Worm (Caenorhabditis elegans) whole organism, L4 larva: ENCODE measurements around the gene rps-21.

ENCODE experiments used
- F26F4.8 ChIP-seq: fragments of 200-800 bp; sonication (Bioruptor generic); conservative IDR thresholded peaks from 2 replicates; pipeline ENCODE4 v1.3.6; 2022; ENCODE audit warnings: missing genetic modification characterization, missing compliant biosample characterization
- T26A8.4 ChIP-seq: fragments of 200-800 bp; sonication (Bioruptor generic); IDR thresholded peaks from 2 replicates; pipeline ENCODE4 v1.3.6; 2022; ENCODE audit warnings: missing genetic modification characterization, missing compliant biosample characterization
- ZK546.5 ChIP-seq, 2 experiments: sonication (generic microtip); optimal IDR thresholded peaks; 2 replicates each; lab custom pipeline; 2017; ENCODE audit warnings: missing biosample characterization in 2 of 2, missing genetic modification characterization in 2 of 2
- aha-1 ChIP-seq: fragments of 150-350 bp; peaks from one replicate; lab custom pipeline; 2014; ENCODE audit warnings: missing biosample characterization, missing genetic modification characterization
- ama-1 ChIP-seq: fragments of 150-350 bp; optimal IDR thresholded peaks from 2 replicates; lab custom pipeline; 2014; ENCODE audit warnings: inconsistent platforms, mixed read lengths
- ceh-20 ChIP-seq: fragments of 200-800 bp; sonication (Bioruptor generic); IDR thresholded peaks from 2 replicates; pipeline ENCODE4 v1.3.6; 2022; ENCODE audit warnings: missing genetic modification reagents, missing genetic modification characterization, missing compliant biosample characterization
- ces-1 ChIP-seq: fragments of 150-350 bp; sonication (generic microtip); optimal IDR thresholded peaks from 4 replicates; lab custom pipeline; 2014; ENCODE audit warnings: missing biosample characterization, missing genetic modification reagents, missing genetic modification characterization
- cey-2 ChIP-seq: sonication (generic microtip); optimal IDR thresholded peaks from 3 replicates; lab custom pipeline; 2017; ENCODE audit warnings: missing genetic modification characterization, mild to moderate bottlenecking, missing compliant biosample characterization, antibody characterized with exemption, borderline replicate concordance; ENCODE audit not compliant: insufficient read depth
- daf-16 ChIP-seq, 3 experiments: sonication (generic microtip); optimal IDR thresholded peaks; 2 replicates each; lab custom pipeline; 2016 to 2017; ENCODE audit warnings: missing genetic modification characterization in 3 of 3, missing genetic modification reagents in 3 of 3, mild to moderate bottlenecking in 2 of 3, missing compliant biosample characterization in 2 of 3, missing biosample characterization in 1 of 3, moderate library complexity in 1 of 3
- daf-8 ChIP-seq: fragments of 200-800 bp; sonication (Bioruptor generic); IDR thresholded peaks from 2 replicates; pipeline ENCODE4 v1.3.6; 2022; ENCODE audit warnings: missing genetic modification characterization, missing compliant biosample characterization
- dpl-1 ChIP-seq: fragments of 150-350 bp; optimal IDR thresholded peaks from 2 replicates; lab custom pipeline; 2014; ENCODE audit warnings: missing biosample characterization, missing genetic modification reagents, missing genetic modification characterization
- egl-43 ChIP-seq: fragments of 200-800 bp; sonication (Bioruptor generic); IDR thresholded peaks from 2 replicates; pipeline ENCODE4 v1.3.6; 2022; ENCODE audit warnings: missing genetic modification reagents, missing genetic modification characterization, missing compliant biosample characterization
- fkh-10 ChIP-seq: fragments of 150-350 bp; optimal IDR thresholded peaks from 2 replicates; lab custom pipeline; 2014; ENCODE audit warnings: missing biosample characterization, missing genetic modification reagents, missing genetic modification characterization
- fos-1 ChIP-seq: fragments of 150-350 bp; optimal IDR thresholded peaks from 2 replicates; lab custom pipeline; 2014; ENCODE audit warnings: missing biosample characterization, missing genetic modification characterization
- hlh-11 ChIP-seq: fragments of 200-800 bp; sonication (Bioruptor generic); optimal IDR thresholded peaks from 2 replicates; lab custom pipeline; 2018; ENCODE audit warnings: mild to moderate bottlenecking, missing genetic modification characterization, missing compliant biosample characterization
- hlh-30 ChIP-seq: sonication (generic microtip); optimal IDR thresholded peaks from 2 replicates; lab custom pipeline; 2017; ENCODE audit warnings: antibody characterized with exemption, mild to moderate bottlenecking, missing genetic modification characterization, missing compliant biosample characterization; ENCODE audit not compliant: insufficient read depth
- jun-1 ChIP-seq: fragments of 150-350 bp; optimal IDR thresholded peaks from 2 replicates; lab custom pipeline; 2014; ENCODE audit warnings: missing biosample characterization, missing genetic modification reagents, missing genetic modification characterization
- lin-1 ChIP-seq: fragments of 200-800 bp; sonication (Bioruptor generic); IDR thresholded peaks from 2 replicates; pipeline ENCODE4 v1.3.6; 2022; ENCODE audit warnings: missing genetic modification reagents, missing genetic modification characterization, missing compliant biosample characterization
- lin-13 ChIP-seq: fragments of 150-350 bp; optimal IDR thresholded peaks from 2 replicates; lab custom pipeline; 2014; ENCODE audit warnings: missing biosample characterization, missing genetic modification reagents, missing genetic modification characterization
- lsy-2 ChIP-seq, 2 experiments: fragments of 150-350 bp in 1 of 2; sonication (generic microtip) in 1 of 2; optimal IDR thresholded peaks; 2 replicates each; lab custom pipeline; 2014 to 2017; ENCODE audit warnings: missing biosample characterization in 2 of 2, missing genetic modification characterization in 2 of 2
- madf-5 ChIP-seq, 2 experiments: fragments of 200-800 bp; sonication (Bioruptor generic); IDR thresholded peaks; 2 replicates each; pipeline ENCODE4 v1.3.6; 2022; ENCODE audit warnings: missing compliant biosample characterization in 2 of 2, missing genetic modification characterization in 2 of 2
- mdl-1 ChIP-seq, 2 experiments: fragments of 150-350 bp in 1 of 2; sonication (generic microtip) in 1 of 2; optimal IDR thresholded peaks; 2 replicates each; lab custom pipeline; 2014 to 2017; ENCODE audit warnings: missing biosample characterization in 2 of 2, missing genetic modification characterization in 2 of 2
- nhr-11 ChIP-seq: fragments of 150-350 bp; optimal IDR thresholded peaks from 2 replicates; lab custom pipeline; 2014; ENCODE audit warnings: missing biosample characterization, missing genetic modification characterization
- nhr-25 ChIP-seq: sonication (generic microtip); optimal IDR thresholded peaks from 2 replicates; lab custom pipeline; 2017; ENCODE audit warnings: missing genetic modification characterization, mild to moderate bottlenecking, missing compliant biosample characterization, antibody characterized with exemption, moderate library complexity, borderline replicate concordance; ENCODE audit not compliant: insufficient read depth
- nhr-28 ChIP-seq: fragments of 150-350 bp; optimal IDR thresholded peaks from 2 replicates; lab custom pipeline; 2014; ENCODE audit warnings: missing biosample characterization, missing genetic modification characterization
- rbr-2 ChIP-seq: sonication (generic microtip); optimal IDR thresholded peaks from 2 replicates; lab custom pipeline; 2016; ENCODE audit warnings: missing genotype, missing genetic modification characterization, missing compliant biosample characterization
- saeg-2 ChIP-seq: fragments of 200-800 bp; sonication (Bioruptor generic); IDR thresholded peaks from 2 replicates; pipeline ENCODE4 v1.3.6; 2022; ENCODE audit warnings: missing genetic modification reagents, missing genetic modification characterization, missing compliant biosample characterization
- tra-1 ChIP-seq: fragments of 200-800 bp; sonication (Bioruptor generic); IDR thresholded peaks from 2 replicates; pipeline ENCODE4 v1.3.6; 2022; ENCODE audit warnings: missing genetic modification reagents, missing genetic modification characterization, missing compliant biosample characterization
- unc-62 ChIP-seq, 3 experiments: fragments of 150-350 bp in 1 of 3; sonication (generic microtip); optimal IDR thresholded peaks in 2 of 3; peaks in 1 of 3; 1 replicate in 1 of 3; 2 replicates in 2 of 3; lab custom pipeline; 2014 to 2017; ENCODE audit warnings: missing biosample characterization in 3 of 3, missing genetic modification characterization in 3 of 3, missing genetic modification reagents in 3 of 3, missing genotype in 1 of 3
- vab-7 ChIP-seq: fragments of 200-800 bp; sonication (Bioruptor generic); IDR thresholded peaks from 2 replicates; pipeline ENCODE4 v1.3.6; 2022; ENCODE audit warnings: missing genetic modification reagents, missing genetic modification characterization, missing compliant biosample characterization
- zfp-3 ChIP-seq: fragments of 200-800 bp; sonication (Bioruptor generic); conservative IDR thresholded peaks from 2 replicates; pipeline ENCODE4 v1.3.6; 2022; ENCODE audit warnings: missing genetic modification reagents, missing genetic modification characterization, missing compliant biosample characterization
- zip-2 ChIP-seq: fragments of 150-350 bp; optimal IDR thresholded peaks from 2 replicates; lab custom pipeline; 2014; ENCODE audit warnings: missing biosample characterization, missing genetic modification characterization
- ztf-7 ChIP-seq: fragments of 150-350 bp; optimal IDR thresholded peaks from 2 replicates; lab custom pipeline; 2014; ENCODE audit warnings: missing biosample characterization, missing genetic modification characterization

Gene rps-21

DNA sequence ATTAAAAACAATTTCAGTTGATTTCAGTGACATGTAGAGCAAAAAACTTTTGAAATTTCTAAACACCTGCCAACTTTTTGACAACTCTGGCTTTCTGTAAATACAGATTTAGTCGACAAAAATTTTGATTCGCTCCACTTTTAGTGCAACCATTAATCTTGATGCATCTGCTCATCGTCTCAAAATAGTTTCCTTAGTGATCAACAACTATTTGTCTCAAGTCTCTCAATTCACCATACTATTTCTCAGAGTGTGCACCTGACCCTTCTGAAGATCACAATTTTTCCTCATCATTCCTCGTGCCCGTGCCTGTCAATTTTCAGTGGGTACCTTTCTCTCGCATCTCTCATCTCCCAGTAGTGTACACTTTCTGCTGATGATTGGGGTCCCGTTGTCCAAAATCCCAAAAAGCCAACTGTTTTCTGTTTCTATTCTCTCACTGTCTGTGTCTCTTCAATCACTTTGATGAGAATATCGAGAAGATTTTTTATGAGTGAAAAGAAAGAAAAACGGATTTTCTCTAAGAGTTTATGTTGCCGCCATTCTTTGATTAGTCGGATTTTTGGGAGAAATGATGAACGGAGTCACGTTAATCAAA, 27.6 kb upstream of the rps-21 start:
- peak; percentile 68 for TF ChIP-seq hlh-11 (tag; lab: Kevin White, UChicago)
- peak; percentile 82 for TF ChIP-seq nhr-11 (tag; lab: Kevin White, UChicago)
- TF ChIP-seq nhr-28 (tag; lab: Kevin White, UChicago) = peak; percentile 5
- TF ChIP-seq T26A8.4 (GFP tag; lab: Robert Waterston, UW) = no peak
- TF ChIP-seq hlh-30 (tag; lab: Kevin White, UChicago) = peak; percentile 68
- no peak for TF ChIP-seq madf-5 (GFP tag; IDR thresholded peaks at IDR 0.05; lab: Robert Waterston, UW)
- TF ChIP-seq unc-62 (GFP tag; optimal IDR thresholded peaks at IDR 0.05 in 1 of 2; lab: Kevin White, UChicago) = peak in 1 of 2 experiments; percentile 68
- no peak for TF ChIP-seq unc-62 (tag; optimal IDR thresholded peaks at IDR 0.05; lab: Kevin White, UChicago)
- TF ChIP-seq F26F4.8 (GFP tag; lab: Robert Waterston, UW) = no peak
- TF ChIP-seq mdl-1 (tag; optimal IDR thresholded peaks at IDR 0.05; lab: Kevin White, UChicago) = peak in 1 of 2 experiments; percentile 0
- TF ChIP-seq ceh-20 (GFP tag; lab: Robert Waterston, UW) = 0 out of 2 replicates have a peak, but pooled peaks have one; percentile 48
- peak; percentile 84 for TF ChIP-seq aha-1 (tag; lab: Kevin White, UChicago)
- TF ChIP-seq ama-1 (lab: Kevin White, UChicago) = no peak
- peak in 1 of 2 experiments; percentile 95 for TF ChIP-seq daf-16 (GFP tag; optimal IDR thresholded peaks at IDR 0.05; lab: Kevin White, UChicago)
- TF ChIP-seq daf-16 (tag; optimal IDR thresholded peaks at IDR 0.05; lab: Kevin White, UChicago) = no peak
- TF ChIP-seq lsy-2 (tag; optimal IDR thresholded peaks at IDR 0.05; lab: Kevin White, UChicago) = peak in 1 of 2 experiments; percentile 18
- TF ChIP-seq saeg-2 (GFP tag; lab: Robert Waterston, UW) = no peak
- TF ChIP-seq lin-1 (GFP tag; lab: Robert Waterston, UW) = no peak
- TF ChIP-seq fkh-10 (GFP tag; lab: Kevin White, UChicago) = no peak
- TF ChIP-seq, all 104 proteins: peak for 10

DNA sequence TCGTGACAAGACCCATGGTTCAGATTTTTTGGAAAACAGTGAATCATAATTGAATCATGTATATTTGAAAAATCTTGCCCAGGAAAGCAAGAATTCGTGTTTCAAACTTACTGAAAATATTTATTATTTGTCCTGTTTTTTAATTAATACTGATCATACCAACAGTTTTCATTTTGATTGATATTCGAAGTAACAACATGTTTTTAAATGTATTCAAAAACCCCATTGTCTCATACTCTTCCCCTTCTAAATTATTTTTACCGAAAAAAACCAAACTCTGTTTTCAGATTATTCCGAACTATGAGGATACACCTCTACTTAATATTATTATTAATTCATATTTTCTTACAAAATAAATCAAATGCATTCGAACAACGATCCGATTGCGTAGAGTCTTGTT, 26.8 kb upstream of the rps-21 start, which contains the start of gene R151.1:
Gene R151.1, plus strand, starts transcription at position 301 of the 400 bp plus-strand sequence.
- TF ChIP-seq jun-1 (tag; lab: Kevin White, UChicago) (no peak), dpl-1 (GFP tag; lab: Kevin White, UChicago) (no peak), tra-1 (no peak), rbr-2 (tag; lab: Kevin White, UChicago) (no peak), ztf-7 (no peak), zfp-3 (GFP tag; lab: Robert Waterston, UW) (no peak), fos-1 (tag; lab: Kevin White, UChicago) (no peak), lin-13 (GFP tag; lab: Kevin White, UChicago) (no peak), ces-1 (GFP tag; lab: Kevin White, UChicago) (no peak), cey-2 (no peak), nhr-25 (tag; lab: Kevin White, UChicago) (no peak), daf-8 (GFP tag; lab: Robert Waterston, UW) (no peak), vab-7 (GFP tag; lab: Robert Waterston, UW) (no peak), zip-2 (tag; lab: Kevin White, UChicago) (no peak), ama-1 (lab: Kevin White, UChicago) (no peak), hlh-30 (tag; lab: Kevin White, UChicago) (no peak)

DNA sequence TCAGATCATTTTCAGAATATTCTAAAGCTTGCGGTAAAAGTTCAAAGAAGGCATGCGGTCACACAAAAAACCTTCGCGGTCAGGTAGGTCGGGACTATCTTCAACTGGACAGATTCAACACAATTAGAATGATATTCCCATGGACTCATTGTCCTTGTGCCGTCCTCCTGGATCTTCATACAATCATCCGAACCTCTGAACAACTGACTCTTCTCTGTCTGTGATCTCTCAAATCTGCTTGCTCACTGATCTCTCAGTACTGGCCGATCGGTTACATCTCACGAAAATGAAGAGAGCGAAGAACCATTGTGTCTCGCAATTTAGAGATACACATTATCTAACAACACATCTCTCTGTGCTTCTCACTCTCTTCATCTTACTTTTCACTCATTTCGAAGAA, 26.1 kb upstream of the rps-21 start:
- TF ChIP-seq egl-43 (GFP tag; lab: Robert Waterston, UW) = no peak
- TF ChIP-seq ZK546.5 (tag; optimal IDR thresholded peaks at IDR 0.05; lab: Kevin White, UChicago) = no peak
- TF ChIP-seq unc-62 (GFP tag; optimal IDR thresholded peaks at IDR 0.05 in 1 of 2; lab: Kevin White, UChicago) = peak in 1 of 2 experiments; percentile 54
- TF ChIP-seq unc-62 (tag; optimal IDR thresholded peaks at IDR 0.05; lab: Kevin White, UChicago) = no peak
